Fruit fly (Drosophila melanogaster): ENCODE results near the gene drd.

Gene drd

DNA sequence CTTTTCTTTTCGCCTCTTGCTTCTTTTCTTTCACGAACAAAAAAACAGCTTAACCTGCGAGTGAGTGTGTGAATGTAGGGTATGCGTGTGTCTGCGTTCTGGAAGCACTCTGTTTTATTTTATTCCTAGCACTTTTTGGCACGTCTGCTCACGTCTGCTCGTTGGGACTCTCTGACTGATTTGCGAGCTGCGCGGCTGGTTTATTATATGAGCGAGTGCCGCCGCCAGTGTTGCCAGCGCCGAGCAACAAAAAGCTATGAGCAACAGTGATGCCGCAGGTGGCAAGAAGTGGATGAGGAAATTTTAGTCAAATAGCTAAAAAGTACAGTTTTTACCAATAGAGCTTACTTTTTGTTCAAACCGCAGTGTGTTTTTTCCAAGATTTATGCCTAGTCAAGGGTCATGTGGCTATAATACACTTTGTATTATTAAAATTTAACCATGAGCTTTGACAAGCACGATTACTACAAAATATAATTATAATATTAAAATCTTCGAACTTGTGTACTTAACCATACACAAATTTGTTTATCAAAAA, 49.4 kb upstream of the drd start, which contains the start of gene Lsd-2 (continued):
- TF ChIP-seq Med (GFP tag): peak; percentile 86
- TF ChIP-seq CG18619 (GFP tag; optimal IDR thresholded peaks at IDR 0.05): peak; percentile 24
- no peak for TF ChIP-seq zfh2 (GFP tag; optimal IDR thresholded peaks at IDR 0.05)
- no peak for TF ChIP-seq CG1602 (GFP tag; optimal IDR thresholded peaks at IDR 0.05)
- no peak for TF ChIP-seq C15 (GFP tag; IDR thresholded peaks at IDR 0.05)
- no peak for TF ChIP-seq Deaf1 (tag; optimal IDR thresholded peaks at IDR 0.05)
- TF ChIP-seq schlank (tag; optimal IDR thresholded peaks at IDR 0.05): no peak
- no peak for TF ChIP-seq gsb-n (tag; optimal IDR thresholded peaks at IDR 0.05)
- TF ChIP-seq CG3407 (GFP tag; optimal IDR thresholded peaks at IDR 0.05): no peak
- no peak for TF ChIP-seq ssp (GFP tag; IDR thresholded peaks at IDR 0.05)
- no peak for TF ChIP-seq Ets97D (GFP tag; optimal IDR thresholded peaks at IDR 0.05)
- no peak for TF ChIP-seq corto (GFP tag; optimal IDR thresholded peaks at IDR 0.05)
- TF ChIP-seq CG30403 (GFP tag; optimal IDR thresholded peaks at IDR 0.05): peak; percentile 46
- TF ChIP-seq dysf (GFP tag; IDR thresholded peaks at IDR 0.05): no peak
- TF ChIP-seq org-1 (GFP tag; optimal IDR thresholded peaks at IDR 0.05): no peak
- peak; percentile 61 for TF ChIP-seq CG3163 (GFP tag; optimal IDR thresholded peaks at IDR 0.05)
- no peak for TF ChIP-seq ewg (GFP tag; optimal IDR thresholded peaks at IDR 0.05)
- no peak for TF ChIP-seq fd64A (GFP tag; optimal IDR thresholded peaks at IDR 0.05)
- peak; percentile 50; the same call in 1 of the 2 replicates for TF ChIP-seq CG42726 (GFP tag; IDR thresholded peaks at IDR 0.05; ENCODE audit: partially characterized antibody)
- TF ChIP-seq HLH3B (GFP tag; IDR thresholded peaks at IDR 0.05): no peak
- no peak for TF ChIP-seq CG18011 (GFP tag; optimal IDR thresholded peaks at IDR 0.05)
- no peak for TF ChIP-seq Nf-YA (GFP tag; IDR thresholded peaks at IDR 0.05)
- TF ChIP-seq fu2 (GFP tag; optimal IDR thresholded peaks at IDR 0.05): no peak
- no peak for TF ChIP-seq Camta (GFP tag; optimal IDR thresholded peaks at IDR 0.05)
- TF ChIP-seq sd (tag; optimal IDR thresholded peaks at IDR 0.05): no peak
- no peak for TF ChIP-seq Asciz (GFP tag; optimal IDR thresholded peaks at IDR 0.05)
- peak; percentile 32 for TF ChIP-seq CG9727 (GFP tag; optimal IDR thresholded peaks at IDR 0.05)
- no peak for TF ChIP-seq CG4854 (GFP tag; optimal IDR thresholded peaks at IDR 0.05)
- TF ChIP-seq scrt (GFP tag; optimal IDR thresholded peaks at IDR 0.05): no peak
- no peak for TF ChIP-seq CG2712 (tag; optimal IDR thresholded peaks at IDR 0.05)
- TF ChIP-seq abd-A (tag; optimal IDR thresholded peaks at IDR 0.05): peak; percentile 23
- no peak for TF ChIP-seq Doc2 (GFP tag; IDR thresholded peaks at IDR 0.05)
- TF ChIP-seq tna (GFP tag; IDR thresholded peaks at IDR 0.05; ENCODE audit: partially characterized antibody): no peak
- TF ChIP-seq NC2α (GFP tag; optimal IDR thresholded peaks at IDR 0.05): peak; percentile 11
- no peak for TF ChIP-seq ab (GFP tag; optimal IDR thresholded peaks at IDR 0.05)
- TF ChIP-seq Lim3 (GFP tag; IDR thresholded peaks at IDR 0.05): no peak
- TF ChIP-seq GATAe (GFP tag; conservative IDR thresholded peaks at IDR 0.05): no peak
- TF ChIP-seq phol (tag; optimal IDR thresholded peaks at IDR 0.05): no peak
- TF ChIP-seq knrl (GFP tag; IDR thresholded peaks at IDR 0.05; ENCODE audit: partially characterized antibody): no peak
- TF ChIP-seq Vsx1 (GFP tag; optimal IDR thresholded peaks at IDR 0.05): no peak
- TF ChIP-seq trh (GFP tag; optimal IDR thresholded peaks at IDR 0.05): no peak
- no peak for TF ChIP-seq stwl (tag; optimal IDR thresholded peaks at IDR 0.05)
- TF ChIP-seq CG3065 (GFP tag; optimal IDR thresholded peaks at IDR 0.05): no peak
- no peak for TF ChIP-seq CG7372 (GFP tag; IDR thresholded peaks at IDR 0.05)
- TF ChIP-seq Ada2b (GFP tag; IDR thresholded peaks at IDR 0.05): no peak
- TF ChIP-seq nerfin-2 (GFP tag; IDR thresholded peaks at IDR 0.05; ENCODE audit: partially characterized antibody): no peak
- TF ChIP-seq CG1647 (GFP tag; optimal IDR thresholded peaks at IDR 0.05): peak; percentile 15
- no peak for TF ChIP-seq tio (GFP tag; optimal IDR thresholded peaks at IDR 0.05)
- TF ChIP-seq CG14860 (GFP tag; IDR thresholded peaks at IDR 0.05; ENCODE audit: partially characterized antibody): no peak
- TF ChIP-seq CG3281 (GFP tag; optimal IDR thresholded peaks at IDR 0.05): peak; percentile 38
- TF ChIP-seq CG4404 (GFP tag; IDR thresholded peaks at IDR 0.05): no peak
